Worm (Caenorhabditis elegans) whole organism, young adult: ENCODE measurements around the gene lmtr-3.

Source experiments
- B0336.3 ChIP-seq: fragments of 200-800 bp; sonication (Bioruptor generic); IDR thresholded peaks from 2 replicates; pipeline ENCODE4 v1.3.6; 2022; ENCODE audit warnings: missing genetic modification characterization, missing compliant biosample characterization
- C06A6.2 ChIP-seq: fragments of 200-800 bp; sonication (Bioruptor generic); conservative IDR thresholded peaks from 2 replicates; pipeline ENCODE4 v1.3.6; 2022; ENCODE audit warnings: missing genetic modification characterization, missing compliant biosample characterization
- F23B12.7 ChIP-seq: sonication (generic microtip); optimal IDR thresholded peaks from 2 replicates; lab custom pipeline; 2017; ENCODE audit warnings: missing genetic modification characterization, mild to moderate bottlenecking, missing compliant biosample characterization, antibody characterized with exemption, moderate library complexity; ENCODE audit not compliant: insufficient read depth
- F33H1.4 ChIP-seq: fragments of 200-800 bp; sonication (Bioruptor generic); IDR thresholded peaks from 2 replicates; pipeline ENCODE4 v1.3.6; 2022; ENCODE audit warnings: missing genetic modification reagents, missing genetic modification characterization, missing compliant biosample characterization
- F39B2.1 ChIP-seq: fragments of 200-800 bp; sonication (Bioruptor generic); IDR thresholded peaks from 2 replicates; pipeline ENCODE4 v1.3.6; 2022; ENCODE audit warnings: missing genetic modification reagents, missing genetic modification characterization, missing compliant biosample characterization
- F57C9.4 ChIP-seq: sonication (generic microtip); optimal IDR thresholded peaks from 2 replicates; lab custom pipeline; 2017; ENCODE audit warnings: mild to moderate bottlenecking, missing genetic modification characterization, missing compliant biosample characterization
- Y53G8AR.9 ChIP-seq: fragments of 200-800 bp; sonication (Bioruptor generic); conservative IDR thresholded peaks from 2 replicates; pipeline ENCODE4 v1.3.6; 2022; ENCODE audit warnings: missing genetic modification reagents, missing genetic modification characterization, missing compliant biosample characterization
- Y56A3A.18 ChIP-seq: fragments of 200-800 bp; sonication (Bioruptor generic); IDR thresholded peaks from 2 replicates; pipeline ENCODE4 v1.3.6; 2022; ENCODE audit warnings: missing genetic modification reagents, missing genetic modification characterization, missing compliant biosample characterization
- Y67H2A.10 ChIP-seq: fragments of 200-800 bp; sonication (Bioruptor generic); conservative IDR thresholded peaks from 2 replicates; pipeline ENCODE4 v1.3.6; 2022; ENCODE audit warnings: missing genetic modification reagents, missing genetic modification characterization, missing compliant biosample characterization
- aptf-3 ChIP-seq: fragments of 200-800 bp; sonication (Bioruptor generic); IDR thresholded peaks from 2 replicates; pipeline ENCODE4 v1.3.6; 2022; ENCODE audit warnings: missing genetic modification characterization, missing compliant biosample characterization
- atf-7 ChIP-seq: sonication (generic microtip); optimal IDR thresholded peaks from 2 replicates; lab custom pipeline; 2017; ENCODE audit warnings: mild to moderate bottlenecking, missing genetic modification characterization, missing compliant biosample characterization
- attf-3 ChIP-seq: fragments of 200-800 bp; sonication (Bioruptor generic); conservative IDR thresholded peaks from 2 replicates; pipeline ENCODE4 v1.3.6; 2022; ENCODE audit warnings: missing genetic modification reagents, missing genetic modification characterization, missing compliant biosample characterization
- ccch-3 ChIP-seq: fragments of 200-800 bp; sonication (Bioruptor generic); optimal IDR thresholded peaks from 2 replicates; lab custom pipeline; 2018; ENCODE audit warnings: mild to moderate bottlenecking, missing genetic modification characterization, missing compliant biosample characterization
- ceh-100 ChIP-seq: fragments of 200-800 bp; sonication (Bioruptor generic); IDR thresholded peaks from 2 replicates; pipeline ENCODE4 v1.3.6; 2022; ENCODE audit warnings: missing genetic modification reagents, missing genetic modification characterization, missing compliant biosample characterization
- egl-44 ChIP-seq: fragments of 200-800 bp; sonication (Bioruptor generic); IDR thresholded peaks from 2 replicates; pipeline ENCODE4 v1.3.6; 2022; ENCODE audit warnings: missing genetic modification reagents, missing genetic modification characterization, missing compliant biosample characterization
- ekl-4 ChIP-seq: fragments of 200-800 bp; sonication (Bioruptor generic); IDR thresholded peaks from 2 replicates; pipeline ENCODE4 v1.3.6; 2022; ENCODE audit warnings: missing genetic modification reagents, missing genetic modification characterization, missing compliant biosample characterization
- fkh-3 ChIP-seq: sonication (generic microtip); optimal IDR thresholded peaks from 2 replicates; lab custom pipeline; 2016; ENCODE audit warnings: mild to moderate bottlenecking, missing genetic modification characterization, missing compliant biosample characterization
- him-1 ChIP-seq: sonication (generic microtip); optimal IDR thresholded peaks from 2 replicates; lab custom pipeline; 2016; ENCODE audit warnings: missing genotype, missing genetic modification reagents, missing genetic modification characterization, missing compliant biosample characterization
- hlh-12 ChIP-seq: sonication (generic microtip); optimal IDR thresholded peaks from 2 replicates; lab custom pipeline; 2016; ENCODE audit warnings: missing genetic modification characterization, missing compliant biosample characterization
- hlh-26 ChIP-seq: fragments of 200-800 bp; sonication (Bioruptor generic); conservative IDR thresholded peaks from 2 replicates; pipeline ENCODE4 v1.3.6; 2022; ENCODE audit warnings: missing genetic modification reagents, missing genetic modification characterization, missing compliant biosample characterization
- hmg-1.2 ChIP-seq: fragments of 200-800 bp; sonication (Bioruptor generic); IDR thresholded peaks from 2 replicates; pipeline ENCODE4 v1.3.6; 2022; ENCODE audit warnings: missing genetic modification reagents, missing genetic modification characterization, missing compliant biosample characterization
- hmg-20 ChIP-seq: fragments of 200-800 bp; sonication (Bioruptor generic); IDR thresholded peaks from 2 replicates; pipeline ENCODE4 v1.3.6; 2022; ENCODE audit warnings: missing genetic modification reagents, missing genetic modification characterization, missing compliant biosample characterization
- hsf-1 ChIP-seq: fragments of 200-800 bp; sonication (Bioruptor generic); IDR thresholded peaks from 2 replicates; pipeline ENCODE4 v1.3.6; 2022; ENCODE audit warnings: missing genetic modification reagents, missing genetic modification characterization, missing compliant biosample characterization
- let-607 ChIP-seq, 2 experiments: fragments of 200-800 bp in 1 of 2; sonication (Bioruptor generic) in 1 of 2; sonication (generic microtip) in 1 of 2; optimal IDR thresholded peaks; 2 replicates each; lab custom pipeline; 2016 to 2018; ENCODE audit warnings: mild to moderate bottlenecking in 2 of 2, missing compliant biosample characterization in 2 of 2, missing genetic modification characterization in 2 of 2, moderate library complexity in 2 of 2, missing genotype in 1 of 2
- lin-54 ChIP-seq: fragments of 200-800 bp; sonication (Bioruptor generic); optimal IDR thresholded peaks from 2 replicates; lab custom pipeline; 2018; ENCODE audit warnings: mild to moderate bottlenecking, missing genetic modification characterization, missing compliant biosample characterization
- lir-1 ChIP-seq: fragments of 200-800 bp; sonication (Bioruptor generic); conservative IDR thresholded peaks from 2 replicates; pipeline ENCODE4 v1.3.6; 2022; ENCODE audit warnings: missing genetic modification reagents, missing genetic modification characterization, missing compliant biosample characterization
- madf-10 ChIP-seq: sonication (generic microtip); optimal IDR thresholded peaks from 2 replicates; lab custom pipeline; 2016; ENCODE audit warnings: mild to moderate bottlenecking, missing genetic modification characterization, missing compliant biosample characterization
- madf-3 ChIP-seq: fragments of 200-800 bp; sonication (Bioruptor generic); IDR thresholded peaks from 2 replicates; pipeline ENCODE4 v1.3.6; 2022; ENCODE audit warnings: missing genetic modification reagents, missing genetic modification characterization, missing compliant biosample characterization
- mes-4 ChIP-seq: sonication (generic microtip); optimal IDR thresholded peaks from 2 replicates; lab custom pipeline; 2016; ENCODE audit warnings: missing genotype, missing genetic modification characterization, missing compliant biosample characterization
- mxl-1 ChIP-seq: sonication (generic microtip); optimal IDR thresholded peaks from 2 replicates; lab custom pipeline; 2016; ENCODE audit warnings: missing genetic modification characterization, missing compliant biosample characterization
- nfya-1 ChIP-seq: sonication (generic microtip); optimal IDR thresholded peaks from 2 replicates; lab custom pipeline; 2017; ENCODE audit warnings: antibody characterized with exemption, missing compliant biosample characterization, missing genetic modification characterization, borderline replicate concordance; ENCODE audit not compliant: insufficient read depth
- nhr-120 ChIP-seq: fragments of 200-800 bp; sonication (Bioruptor generic); IDR thresholded peaks from 2 replicates; pipeline ENCODE4 v1.3.6; 2022; ENCODE audit warnings: missing genetic modification characterization, missing compliant biosample characterization
- nhr-90 ChIP-seq: sonication (generic microtip); optimal IDR thresholded peaks from 2 replicates; lab custom pipeline; 2016; ENCODE audit warnings: missing genotype, mild to moderate bottlenecking, missing genetic modification characterization, missing compliant biosample characterization
- pbrm-1 ChIP-seq: fragments of 200-800 bp; sonication (Bioruptor generic); IDR thresholded peaks from 2 replicates; pipeline ENCODE4 v1.3.6; 2022; ENCODE audit warnings: missing genetic modification reagents, missing genetic modification characterization, missing compliant biosample characterization
- pha-4 ChIP-seq: fragments of 150-350 bp; sonication (generic microtip); optimal IDR thresholded peaks from 2 replicates; lab custom pipeline; 2014; ENCODE audit warnings: missing biosample characterization, missing genetic modification reagents, missing genetic modification characterization
- rpc-1 ChIP-seq, 2 experiments: fragments of 150-350 bp in 1 of 2; sonication (generic microtip) in 1 of 2; optimal IDR thresholded peaks; 2 replicates each; lab custom pipeline; 2014 to 2018; ENCODE audit warnings: missing biosample characterization in 1 of 2, missing genetic modification characterization in 1 of 2, missing genetic modification reagents in 1 of 2, missing genotype in 1 of 2
- sea-2 ChIP-seq: fragments of 200-800 bp; sonication (Bioruptor generic); IDR thresholded peaks from 2 replicates; pipeline ENCODE4 v1.3.6; 2022; ENCODE audit warnings: missing genetic modification characterization, missing compliant biosample characterization
- snpc-1.1 ChIP-seq: sonication (generic microtip); optimal IDR thresholded peaks from 2 replicates; lab custom pipeline; 2017; ENCODE audit warnings: missing genetic modification characterization, mild to moderate bottlenecking, missing compliant biosample characterization, antibody characterized with exemption, moderate library complexity, missing genotype, missing genetic modification reagents; ENCODE audit not compliant: insufficient read depth
- snpc-1.3 ChIP-seq: sonication (generic microtip); optimal IDR thresholded peaks from 2 replicates; lab custom pipeline; 2017; ENCODE audit warnings: missing genetic modification characterization, mild to moderate bottlenecking, missing compliant biosample characterization, antibody characterized with exemption, moderate library complexity, missing genotype, missing genetic modification reagents; ENCODE audit not compliant: insufficient read depth
- snpc-4 ChIP-seq, 5 experiments: fragments of 150-350 bp in 1 of 5; sonication (generic microtip) in 4 of 5; optimal IDR thresholded peaks; 2 replicates each; lab custom pipeline; 2014 to 2018; ENCODE audit warnings: missing genetic modification characterization in 5 of 5, missing biosample characterization in 3 of 5, antibody characterized with exemption in 2 of 5, mild to moderate bottlenecking in 2 of 5, missing compliant biosample characterization in 2 of 5, missing genotype in 2 of 5, moderate library complexity in 2 of 5, missing genetic modification reagents in 1 of 5
- tlf-1 ChIP-seq: fragments of 200-800 bp; sonication (Bioruptor generic); optimal IDR thresholded peaks from 2 replicates; lab custom pipeline; 2018; ENCODE audit warnings: mild to moderate bottlenecking, missing genetic modification characterization, missing compliant biosample characterization
- xnd-1 ChIP-seq: sonication (generic microtip); optimal IDR thresholded peaks from 2 replicates; lab custom pipeline; 2016; ENCODE audit warnings: missing genotype, missing genetic modification reagents, missing genetic modification characterization, missing compliant biosample characterization
- zim-3 ChIP-seq: sonication (generic microtip); optimal IDR thresholded peaks from 2 replicates; lab custom pipeline; 2017; ENCODE audit warnings: mild to moderate bottlenecking, missing genetic modification characterization, moderate library complexity, missing compliant biosample characterization
- ztf-22 ChIP-seq: fragments of 200-800 bp; sonication (Bioruptor generic); optimal IDR thresholded peaks from 2 replicates; lab custom pipeline; 2018; ENCODE audit warnings: mild to moderate bottlenecking, missing genetic modification characterization, moderate library complexity, missing compliant biosample characterization
- ztf-28 ChIP-seq: fragments of 200-800 bp; sonication (Bioruptor generic); IDR thresholded peaks from 2 replicates; pipeline ENCODE4 v1.3.6; 2022; ENCODE audit warnings: missing genetic modification reagents, missing genetic modification characterization, missing compliant biosample characterization
- ztf-6 ChIP-seq: fragments of 200-800 bp; sonication (Bioruptor generic); IDR thresholded peaks from 2 replicates; pipeline ENCODE4 v1.3.6; 2022; ENCODE audit warnings: missing genetic modification reagents, missing genetic modification characterization, missing compliant biosample characterization

Gene lmtr-3

DNA sequence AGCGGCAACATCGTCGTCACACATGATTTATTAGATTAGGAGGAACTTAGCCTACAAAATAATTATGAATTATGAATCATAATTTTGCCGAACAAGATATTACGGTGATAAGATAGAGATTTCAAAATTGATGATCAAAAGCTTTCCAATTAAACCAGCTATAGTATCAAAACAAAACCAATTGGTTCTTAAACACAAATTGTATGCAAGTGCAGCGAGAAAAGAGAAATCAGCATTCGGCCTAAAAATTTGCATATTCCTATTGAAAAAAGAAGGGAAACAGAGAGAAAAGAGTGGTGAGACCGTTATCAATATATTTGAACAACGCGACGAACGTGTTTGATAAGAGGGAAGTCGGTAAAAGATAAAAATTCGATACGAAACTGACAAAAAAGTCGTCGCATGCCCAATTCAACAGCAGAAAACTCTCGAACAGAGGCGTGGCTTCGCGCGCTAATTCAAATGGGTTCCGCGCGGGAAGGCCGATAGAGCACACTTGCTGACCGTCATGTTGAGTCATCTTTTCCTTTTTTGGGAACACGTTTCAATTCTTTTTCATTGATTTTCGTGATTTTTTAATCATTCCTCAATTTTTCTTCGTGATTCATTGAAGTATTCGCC is 45.8 kb upstream of the lmtr-3 start, which contains the start of gene act-2 (continued):
- no peak for TF ChIP-seq snpc-4 (GFP tag; optimal IDR thresholded peaks at IDR 0.05; lab: Kevin White, UChicago)
- peak in 3 of 4 experiments; percentile 17 to 56 (median 55) for TF ChIP-seq snpc-4 (tag; optimal IDR thresholded peaks at IDR 0.05; lab: Kevin White, UChicago)
- peak; percentile 55 for TF ChIP-seq tlf-1
- TF ChIP-seq sea-2, result no peak
- TF ChIP-seq B0336.3 (GFP tag; lab: Robert Waterston, UW), result no peak; the same call in 1 of the 2 replicates
- TF ChIP-seq ceh-100, result peak; percentile 64
- no peak for TF ChIP-seq atf-7
- no peak for TF ChIP-seq mes-4 (tag; lab: Kevin White, UChicago)
- TF ChIP-seq lin-54, result peak; percentile 93
- TF ChIP-seq ztf-22 (GFP tag; lab: Kevin White, UChicago), result no peak
- TF ChIP-seq nhr-120 (GFP tag; lab: Robert Waterston, UW), result no peak
- peak; percentile 20 for TF ChIP-seq snpc-1.1 (tag; lab: Kevin White, UChicago)
- peak; percentile 69 for TF ChIP-seq F33H1.4
- no peak for TF ChIP-seq nhr-90 (tag; lab: Kevin White, UChicago)
- no peak for TF ChIP-seq let-607 (tag; optimal IDR thresholded peaks at IDR 0.05; lab: Kevin White, UChicago)
- no peak for TF ChIP-seq mxl-1 (tag; lab: Kevin White, UChicago)
- TF ChIP-seq Y56A3A.18 (GFP tag; lab: Robert Waterston, UW), result no peak
- no peak for TF ChIP-seq attf-3 (GFP tag; lab: Robert Waterston, UW)
- TF ChIP-seq fkh-3, result no peak
- TF ChIP-seq madf-10, result no peak
- peak; percentile 22 for TF ChIP-seq F23B12.7 (tag; lab: Kevin White, UChicago)
- TF ChIP-seq F57C9.4 (tag; lab: Kevin White, UChicago), result no peak
- TF ChIP-seq ztf-28 (GFP tag; lab: Robert Waterston, UW), result 0 out of 2 replicates have a peak, but pooled peaks have one; percentile 54
- no peak for TF ChIP-seq ztf-6 (GFP tag; lab: Robert Waterston, UW)
- no peak for TF ChIP-seq him-1 (tag; lab: Kevin White, UChicago)
- peak; percentile 77 for TF ChIP-seq Y53G8AR.9
- peak; percentile 8 for TF ChIP-seq rpc-1 (optimal IDR thresholded peaks at IDR 0.05; lab: Kevin White, UChicago)
- TF ChIP-seq rpc-1 (tag; optimal IDR thresholded peaks at IDR 0.05; lab: Kevin White, UChicago), result no peak
- no peak for TF ChIP-seq nfya-1 (tag; lab: Kevin White, UChicago)
- peak; percentile 85 for TF ChIP-seq pbrm-1 (GFP tag; lab: Robert Waterston, UW)
- TF ChIP-seq ccch-3 (GFP tag; lab: Kevin White, UChicago), result no peak
- TF ChIP-seq F39B2.1 (GFP tag; lab: Robert Waterston, UW), result no peak
- TF ChIP-seq hlh-12 (tag; lab: Kevin White, UChicago), result no peak
- peak; percentile 76 for TF ChIP-seq snpc-1.3
- TF ChIP-seq lir-1 (GFP tag; lab: Robert Waterston, UW), result peak; percentile 59; the same call in 1 of the 2 replicates
- TF ChIP-seq zim-3 (tag; lab: Kevin White, UChicago), result no peak
- peak; percentile 66 for TF ChIP-seq xnd-1
- TF ChIP-seq Y67H2A.10 (GFP tag; lab: Robert Waterston, UW), result no peak
- peak; percentile 87 for TF ChIP-seq madf-3 (GFP tag; lab: Robert Waterston, UW)
- TF ChIP-seq hmg-20 (GFP tag; lab: Robert Waterston, UW), result no peak
- no peak for TF ChIP-seq pha-4 (tag; lab: Kevin White, UChicago)
- TF ChIP-seq C06A6.2 (GFP tag; lab: Robert Waterston, UW), result no peak
- TF ChIP-seq hlh-26 (GFP tag; lab: Robert Waterston, UW), result no peak
- TF ChIP-seq hmg-1.2 (GFP tag; lab: Robert Waterston, UW), result peak; percentile 40; the same call in 1 of the 2 replicates
- TF ChIP-seq aptf-3 (GFP tag; lab: Robert Waterston, UW), result no peak
- no peak for TF ChIP-seq egl-44
- TF ChIP-seq ekl-4 (GFP tag; lab: Robert Waterston, UW), result peak; percentile 73
- TF ChIP-seq hsf-1 (GFP tag; lab: Robert Waterston, UW), result peak; percentile 99
